Worm (Caenorhabditis elegans) whole organism, young adult: ENCODE measurements around the gene ima-3.
A peak's percentile ranks its signal among the peaks of the same experiment; 100 is the strongest.

Experiments used
- B0035.1 ChIP-seq: sonication (generic microtip); optimal IDR thresholded peaks from 2 replicates; lab custom pipeline; 2016; ENCODE audit warnings: missing genetic modification characterization, mild to moderate bottlenecking, missing compliant biosample characterization, missing genotype, missing genetic modification reagents
- B0261.1 ChIP-seq: sonication (generic microtip); optimal IDR thresholded peaks from 2 replicates; lab custom pipeline; 2016; ENCODE audit warnings: mild to moderate bottlenecking, missing genetic modification characterization, moderate library complexity, missing compliant biosample characterization
- F37B4.10 ChIP-seq: fragments of 200-800 bp; sonication (Bioruptor generic); IDR thresholded peaks from 2 replicates; pipeline ENCODE4 v1.3.6; 2022; ENCODE audit warnings: missing genetic modification characterization, missing compliant biosample characterization
- F39B2.1 ChIP-seq: fragments of 200-800 bp; sonication (Bioruptor generic); IDR thresholded peaks from 2 replicates; pipeline ENCODE4 v1.3.6; 2022; ENCODE audit warnings: missing genetic modification reagents, missing genetic modification characterization, missing compliant biosample characterization
- F57C9.4 ChIP-seq: sonication (generic microtip); optimal IDR thresholded peaks from 2 replicates; lab custom pipeline; 2017; ENCODE audit warnings: mild to moderate bottlenecking, missing genetic modification characterization, missing compliant biosample characterization
- T26A5.8 ChIP-seq: sonication (generic microtip); optimal IDR thresholded peaks from 2 replicates; lab custom pipeline; 2016; ENCODE audit warnings: missing genetic modification characterization, missing compliant biosample characterization
- Y53F4B.3 ChIP-seq: fragments of 200-800 bp; sonication (Bioruptor generic); IDR thresholded peaks from 2 replicates; pipeline ENCODE4 v1.3.6; 2022; ENCODE audit warnings: missing genetic modification reagents, missing genetic modification characterization, missing compliant biosample characterization
- akir-1 ChIP-seq: fragments of 200-800 bp; sonication (Bioruptor generic); optimal IDR thresholded peaks from 2 replicates; lab custom pipeline; 2018; ENCODE audit warnings: mild to moderate bottlenecking, missing genetic modification characterization, moderate library complexity, missing compliant biosample characterization
- ama-1 ChIP-seq, 3 experiments: fragments of 150-350 bp in 1 of 3; sonication (generic microtip) in 2 of 3; optimal IDR thresholded peaks; 2 replicates each; lab custom pipeline; 2014 to 2018; ENCODE audit warnings: missing biosample characterization in 2 of 3, missing genetic modification characterization in 2 of 3, missing genetic modification reagents in 2 of 3
- aptf-2 ChIP-seq: fragments of 200-800 bp; sonication (Bioruptor generic); conservative IDR thresholded peaks from 2 replicates; pipeline ENCODE4 v1.3.6; 2022; ENCODE audit warnings: missing genetic modification reagents, missing genetic modification characterization, missing compliant biosample characterization
- atf-7 ChIP-seq: sonication (generic microtip); optimal IDR thresholded peaks from 2 replicates; lab custom pipeline; 2017; ENCODE audit warnings: mild to moderate bottlenecking, missing genetic modification characterization, missing compliant biosample characterization
- attf-3 ChIP-seq: fragments of 200-800 bp; sonication (Bioruptor generic); conservative IDR thresholded peaks from 2 replicates; pipeline ENCODE4 v1.3.6; 2022; ENCODE audit warnings: missing genetic modification reagents, missing genetic modification characterization, missing compliant biosample characterization
- attf-6 ChIP-seq: fragments of 200-800 bp; sonication (Bioruptor generic); IDR thresholded peaks from 2 replicates; pipeline ENCODE4 v1.3.6; 2022; ENCODE audit warnings: missing genetic modification reagents, missing genetic modification characterization, missing compliant biosample characterization
- bed-1 ChIP-seq: fragments of 200-800 bp; sonication (Bioruptor generic); IDR thresholded peaks from 2 replicates; pipeline ENCODE4 v1.3.6; 2022; ENCODE audit warnings: missing genetic modification reagents, missing genetic modification characterization, missing compliant biosample characterization
- cebp-1 ChIP-seq, 2 experiments: fragments of 200-800 bp in 1 of 2; sonication (Bioruptor generic) in 1 of 2; sonication (generic microtip) in 1 of 2; IDR thresholded peaks in 1 of 2; optimal IDR thresholded peaks in 1 of 2; 2 replicates each; pipeline versions ENCODE4 v1.3.6 to Lab custom; 2017 to 2022; ENCODE audit warnings: missing compliant biosample characterization in 2 of 2, missing genetic modification characterization in 2 of 2, mild to moderate bottlenecking in 1 of 2, missing genetic modification reagents in 1 of 2, moderate library complexity in 1 of 2
- ceh-91 ChIP-seq: fragments of 200-800 bp; sonication (Bioruptor generic); IDR thresholded peaks from 2 replicates; pipeline ENCODE4 v1.3.6; 2022; ENCODE audit warnings: missing genetic modification reagents, missing genetic modification characterization, missing compliant biosample characterization
- ekl-4 ChIP-seq: fragments of 200-800 bp; sonication (Bioruptor generic); IDR thresholded peaks from 2 replicates; pipeline ENCODE4 v1.3.6; 2022; ENCODE audit warnings: missing genetic modification reagents, missing genetic modification characterization, missing compliant biosample characterization
- ets-4 ChIP-seq: fragments of 200-800 bp; sonication (Bioruptor generic); optimal IDR thresholded peaks from 2 replicates; lab custom pipeline; 2018; ENCODE audit warnings: mild to moderate bottlenecking, missing genetic modification characterization, missing compliant biosample characterization
- fkh-3 ChIP-seq: sonication (generic microtip); optimal IDR thresholded peaks from 2 replicates; lab custom pipeline; 2016; ENCODE audit warnings: mild to moderate bottlenecking, missing genetic modification characterization, missing compliant biosample characterization
- hmg-1.2 ChIP-seq: fragments of 200-800 bp; sonication (Bioruptor generic); IDR thresholded peaks from 2 replicates; pipeline ENCODE4 v1.3.6; 2022; ENCODE audit warnings: missing genetic modification reagents, missing genetic modification characterization, missing compliant biosample characterization
- hrde-1 ChIP-seq: sonication (generic microtip); optimal IDR thresholded peaks from 2 replicates; lab custom pipeline; 2016; ENCODE audit warnings: missing genetic modification characterization, mild to moderate bottlenecking, missing compliant biosample characterization, moderate library complexity, missing genotype, missing genetic modification reagents, borderline replicate concordance
- hsf-1 ChIP-seq: fragments of 200-800 bp; sonication (Bioruptor generic); IDR thresholded peaks from 2 replicates; pipeline ENCODE4 v1.3.6; 2022; ENCODE audit warnings: missing genetic modification reagents, missing genetic modification characterization, missing compliant biosample characterization
- lag-1 ChIP-seq: fragments of 200-800 bp; sonication (Bioruptor generic); IDR thresholded peaks from 2 replicates; pipeline ENCODE4 v1.3.6; 2022; ENCODE audit warnings: missing genetic modification reagents, missing genetic modification characterization, missing compliant biosample characterization
- let-526 ChIP-seq: fragments of 200-800 bp; sonication (Bioruptor generic); IDR thresholded peaks from 2 replicates; pipeline ENCODE4 v1.3.6; 2022; ENCODE audit warnings: missing genetic modification reagents, missing genetic modification characterization, missing compliant biosample characterization
- lin-26 ChIP-seq: fragments of 200-800 bp; sonication (Bioruptor generic); IDR thresholded peaks from 2 replicates; pipeline ENCODE4 v1.3.6; 2022; ENCODE audit warnings: missing genetic modification reagents, missing genetic modification characterization, missing compliant biosample characterization
- lir-1 ChIP-seq: fragments of 200-800 bp; sonication (Bioruptor generic); conservative IDR thresholded peaks from 2 replicates; pipeline ENCODE4 v1.3.6; 2022; ENCODE audit warnings: missing genetic modification reagents, missing genetic modification characterization, missing compliant biosample characterization
- madf-10 ChIP-seq: sonication (generic microtip); optimal IDR thresholded peaks from 2 replicates; lab custom pipeline; 2016; ENCODE audit warnings: mild to moderate bottlenecking, missing genetic modification characterization, missing compliant biosample characterization
- madf-6 ChIP-seq: fragments of 200-800 bp; sonication (Bioruptor generic); IDR thresholded peaks from 2 replicates; pipeline ENCODE4 v1.3.6; 2022; ENCODE audit warnings: missing genetic modification reagents, missing genetic modification characterization, missing compliant biosample characterization
- mcd-1 ChIP-seq: fragments of 200-800 bp; sonication (Bioruptor generic); IDR thresholded peaks from 2 replicates; pipeline ENCODE4 v1.3.6; 2022; ENCODE audit warnings: missing genetic modification reagents, missing genetic modification characterization, missing compliant biosample characterization
- mel-28 ChIP-seq: sonication (generic microtip); optimal IDR thresholded peaks from 2 replicates; lab custom pipeline; 2016; ENCODE audit warnings: borderline replicate concordance, mild to moderate bottlenecking, missing genetic modification characterization, missing compliant biosample characterization
- mes-4 ChIP-seq: sonication (generic microtip); optimal IDR thresholded peaks from 2 replicates; lab custom pipeline; 2016; ENCODE audit warnings: missing genotype, missing genetic modification characterization, missing compliant biosample characterization
- nfya-1 ChIP-seq: sonication (generic microtip); optimal IDR thresholded peaks from 2 replicates; lab custom pipeline; 2017; ENCODE audit warnings: antibody characterized with exemption, missing compliant biosample characterization, missing genetic modification characterization, borderline replicate concordance; ENCODE audit not compliant: insufficient read depth
- nfya-2 ChIP-seq: fragments of 200-800 bp; sonication (Bioruptor generic); IDR thresholded peaks from 2 replicates; pipeline ENCODE4 v1.3.6; 2022; ENCODE audit warnings: missing genetic modification reagents, missing genetic modification characterization, missing compliant biosample characterization
- nfyb-1 ChIP-seq: fragments of 200-800 bp; sonication (Bioruptor generic); IDR thresholded peaks from 2 replicates; pipeline ENCODE4 v1.3.6; 2022; ENCODE audit warnings: missing genetic modification reagents, missing genetic modification characterization, missing compliant biosample characterization
- nhr-120 ChIP-seq: fragments of 200-800 bp; sonication (Bioruptor generic); IDR thresholded peaks from 2 replicates; pipeline ENCODE4 v1.3.6; 2022; ENCODE audit warnings: missing genetic modification characterization, missing compliant biosample characterization
- nhr-27 ChIP-seq: fragments of 200-800 bp; sonication (Bioruptor generic); optimal IDR thresholded peaks from 2 replicates; lab custom pipeline; 2018; ENCODE audit warnings: mild to moderate bottlenecking, missing genetic modification characterization, moderate library complexity, missing compliant biosample characterization
- nhr-80 ChIP-seq: sonication (generic microtip); optimal IDR thresholded peaks from 2 replicates; lab custom pipeline; 2016; ENCODE audit warnings: missing genetic modification characterization, missing compliant biosample characterization
- pbrm-1 ChIP-seq: fragments of 200-800 bp; sonication (Bioruptor generic); IDR thresholded peaks from 2 replicates; pipeline ENCODE4 v1.3.6; 2022; ENCODE audit warnings: missing genetic modification reagents, missing genetic modification characterization, missing compliant biosample characterization
- repo-1 ChIP-seq: sonication (generic microtip); optimal IDR thresholded peaks from 2 replicates; lab custom pipeline; 2017; ENCODE audit warnings: mild to moderate bottlenecking, missing genetic modification characterization, missing compliant biosample characterization
- sdz-38 ChIP-seq: sonication (generic microtip); optimal IDR thresholded peaks from 2 replicates; lab custom pipeline; 2016; ENCODE audit warnings: missing genotype, missing genetic modification characterization, missing compliant biosample characterization
- snpc-1.1 ChIP-seq: sonication (generic microtip); optimal IDR thresholded peaks from 2 replicates; lab custom pipeline; 2017; ENCODE audit warnings: missing genetic modification characterization, mild to moderate bottlenecking, missing compliant biosample characterization, antibody characterized with exemption, moderate library complexity, missing genotype, missing genetic modification reagents; ENCODE audit not compliant: insufficient read depth
- snpc-4 ChIP-seq, 5 experiments: fragments of 150-350 bp in 1 of 5; sonication (generic microtip) in 4 of 5; optimal IDR thresholded peaks; 2 replicates each; lab custom pipeline; 2014 to 2018; ENCODE audit warnings: missing genetic modification characterization in 5 of 5, missing biosample characterization in 3 of 5, antibody characterized with exemption in 2 of 5, mild to moderate bottlenecking in 2 of 5, missing compliant biosample characterization in 2 of 5, missing genotype in 2 of 5, moderate library complexity in 2 of 5, missing genetic modification reagents in 1 of 5
- sptf-2 ChIP-seq: fragments of 200-800 bp; sonication (Bioruptor generic); optimal IDR thresholded peaks from 2 replicates; lab custom pipeline; 2018; ENCODE audit warnings: mild to moderate bottlenecking, missing genetic modification characterization, missing compliant biosample characterization
- tbx-9 ChIP-seq: sonication (generic microtip); optimal IDR thresholded peaks from 2 replicates; lab custom pipeline; 2016; ENCODE audit warnings: borderline replicate concordance, missing genetic modification characterization, inconsistent platforms, missing compliant biosample characterization
- unc-130 ChIP-seq: sonication (generic microtip); optimal IDR thresholded peaks from 2 replicates; lab custom pipeline; 2016; ENCODE audit warnings: missing genetic modification reagents, missing genetic modification characterization, missing compliant biosample characterization
- ztf-26 ChIP-seq: sonication (generic microtip); optimal IDR thresholded peaks from 2 replicates; lab custom pipeline; 2017; ENCODE audit warnings: missing genetic modification characterization, missing compliant biosample characterization
- ztf-6 ChIP-seq: fragments of 200-800 bp; sonication (Bioruptor generic); IDR thresholded peaks from 2 replicates; pipeline ENCODE4 v1.3.6; 2022; ENCODE audit warnings: missing genetic modification reagents, missing genetic modification characterization, missing compliant biosample characterization

The ima-3 gene

ce11 chrIV:7580062-7580614 is 18.7 kb upstream of the ima-3 start, which contains the start of the genes cec-5 and nol-10 (continued):
- TF ChIP-seq fkh-3 (tag; lab: Kevin White, UChicago): no peak
- TF ChIP-seq madf-6: peak; percentile 82
- TF ChIP-seq Y53F4B.3 (GFP tag; lab: Robert Waterston, UW): no peak
- TF ChIP-seq tbx-9 (tag; lab: Kevin White, UChicago): no peak
- TF ChIP-seq ets-4 (GFP tag; lab: Kevin White, UChicago): no peak
- TF ChIP-seq nhr-80 (tag; lab: Kevin White, UChicago): peak; percentile 39
- TF ChIP-seq hrde-1: peak; percentile 24
- peak; percentile 83 for TF ChIP-seq nfyb-1 (GFP tag; lab: Robert Waterston, UW)
- TF ChIP-seq pbrm-1: peak; percentile 88
- peak; percentile 65 for TF ChIP-seq unc-130 (GFP tag; lab: Kevin White, UChicago)
- peak; percentile 75 for TF ChIP-seq ekl-4 (GFP tag; lab: Robert Waterston, UW)
- TF ChIP-seq snpc-1.1 (tag; lab: Kevin White, UChicago): peak; percentile 78
- TF ChIP-seq cebp-1 (GFP tag; IDR thresholded peaks at IDR 0.05; lab: Robert Waterston, UW): no peak
- peak; percentile 80 for TF ChIP-seq cebp-1 (tag; optimal IDR thresholded peaks at IDR 0.05; lab: Kevin White, UChicago)
- TF ChIP-seq B0035.1 (tag; lab: Kevin White, UChicago): no peak
- no peak for TF ChIP-seq nhr-120 (GFP tag; lab: Robert Waterston, UW)
- TF ChIP-seq repo-1 (tag; lab: Kevin White, UChicago): peak; percentile 30
- 0 out of 2 replicates have a peak, but pooled peaks have one; percentile 26 for TF ChIP-seq hsf-1
- peak; percentile 67 for TF ChIP-seq madf-10
- no peak for TF ChIP-seq ztf-6 (GFP tag; lab: Robert Waterston, UW)
- peak; percentile 96 for TF ChIP-seq attf-3 (GFP tag; lab: Robert Waterston, UW)
- no peak for TF ChIP-seq F37B4.10
- TF ChIP-seq lag-1 (GFP tag; lab: Robert Waterston, UW): no peak
- no peak for TF ChIP-seq aptf-2
- TF ChIP-seq snpc-4 (GFP tag; optimal IDR thresholded peaks at IDR 0.05; lab: Kevin White, UChicago): peak; percentile 77
- peak; percentile 76 to 89 (median 79) for TF ChIP-seq snpc-4 (tag; optimal IDR thresholded peaks at IDR 0.05; lab: Kevin White, UChicago)
- TF ChIP-seq mcd-1 (GFP tag; lab: Robert Waterston, UW): peak; percentile 81
- peak; percentile 71 for TF ChIP-seq lir-1
- TF ChIP-seq let-526 (GFP tag; lab: Robert Waterston, UW): no peak
- peak; percentile 89 for TF ChIP-seq hmg-1.2 (GFP tag; lab: Robert Waterston, UW)
- TF ChIP-seq bed-1: no peak
- TF ChIP-seq sdz-38 (tag; lab: Kevin White, UChicago): no peak
- no peak for TF ChIP-seq nfya-1 (tag; lab: Kevin White, UChicago)
- no peak for TF ChIP-seq sptf-2 (GFP tag; lab: Kevin White, UChicago)
- TF ChIP-seq nfya-2: no peak
- TF ChIP-seq ceh-91 (GFP tag; lab: Robert Waterston, UW): peak; percentile 74
- no peak for TF ChIP-seq akir-1 (GFP tag; lab: Kevin White, UChicago)
- TF ChIP-seq F39B2.1: no peak
- TF ChIP-seq mes-4 (tag; lab: Kevin White, UChicago): no peak
- TF ChIP-seq attf-6: no peak
- TF ChIP-seq ama-1 (optimal IDR thresholded peaks at IDR 0.05; lab: Kevin White, UChicago): no peak
- TF ChIP-seq ama-1 (GFP tag; optimal IDR thresholded peaks at IDR 0.05; lab: Kevin White, UChicago): no peak
- TF ChIP-seq atf-7 (tag; lab: Kevin White, UChicago): no peak
- no peak for TF ChIP-seq T26A5.8 (tag; lab: Kevin White, UChicago)
- TF ChIP-seq ztf-26: no peak
- TF ChIP-seq nhr-27 (tag; lab: Kevin White, UChicago): no peak
- TF ChIP-seq lin-26 (GFP tag; lab: Robert Waterston, UW): no peak
- TF ChIP-seq B0261.1: peak; percentile 9
- no peak for TF ChIP-seq F57C9.4 (tag; lab: Kevin White, UChicago)
- no peak for TF ChIP-seq mel-28 (tag; lab: Kevin White, UChicago)
